Fruit fly (Drosophila melanogaster): ENCODE results near the gene CG16775.

The CG16775 gene

dm6 chr3L:17846169-17846981, 40.1 kb downstream of the CG16775 start, which contains the start of the genes MED19 and CG7430:
TSS of gene MED19 (minus strand) at chr3L:17846501.
TSS of gene CG7430 (plus strand) at chr3L:17846916.
- no peak for TF ChIP-seq psq (optimal IDR thresholded peaks at IDR 0.05)
- no peak for TF ChIP-seq h (optimal IDR thresholded peaks at IDR 0.05)
- TF ChIP-seq insv (optimal IDR thresholded peaks at IDR 0.05): no peak
- TF ChIP-seq ttk (optimal IDR thresholded peaks at IDR 0.05): no peak
- no peak for TF ChIP-seq Myc (optimal IDR thresholded peaks at IDR 0.05)
- no peak for TF ChIP-seq Sin3A (optimal IDR thresholded peaks at IDR 0.05)

DNA sequence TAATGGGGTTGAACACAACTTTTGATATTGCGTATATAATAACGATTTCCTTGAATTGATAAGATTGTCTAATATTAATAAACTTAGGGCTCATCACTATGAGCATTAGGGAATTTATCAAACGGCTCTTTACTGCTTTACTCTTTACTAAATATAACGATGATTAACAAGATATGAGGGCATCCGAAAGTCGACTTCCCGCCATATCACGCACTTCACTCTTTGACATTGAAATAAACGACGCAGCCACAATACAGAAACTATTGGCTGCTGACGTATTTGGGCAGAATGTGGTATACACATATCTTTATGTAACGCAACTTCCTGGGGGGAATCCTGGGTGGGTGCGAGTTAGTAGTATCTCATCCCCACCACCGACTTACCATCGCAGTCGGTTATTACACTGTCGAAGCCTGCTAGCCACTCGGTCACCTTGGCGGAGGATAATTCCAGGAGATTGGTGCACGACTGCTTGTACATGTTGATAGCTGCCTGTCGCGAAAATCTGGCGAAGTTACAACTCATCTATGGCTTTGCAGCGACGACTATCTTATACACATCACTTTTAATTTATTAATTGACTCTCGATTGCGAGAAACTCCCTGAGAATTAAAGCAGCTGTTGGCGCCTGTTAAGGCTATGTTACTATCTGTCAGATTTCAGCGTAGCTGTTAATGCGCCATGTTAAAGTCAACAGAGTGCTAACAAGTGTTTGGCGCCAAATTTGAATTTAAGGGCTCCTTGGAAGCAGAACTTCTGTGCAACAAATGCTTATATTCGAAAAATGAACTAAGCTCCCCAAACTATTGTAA, 43.3 kb downstream of the CG16775 start, which contains the start of gene CG5567:
TSS of gene CG5567 (minus strand) at position 653 of the 812 bp plus-strand sequence.
- no peak for TF ChIP-seq ttk (optimal IDR thresholded peaks at IDR 0.05)
- no peak for TF ChIP-seq insv (optimal IDR thresholded peaks at IDR 0.05)
- TF ChIP-seq Sin3A (optimal IDR thresholded peaks at IDR 0.05): no peak
- TF ChIP-seq h (optimal IDR thresholded peaks at IDR 0.05): no peak
- no peak for TF ChIP-seq Myc (optimal IDR thresholded peaks at IDR 0.05)
- no peak for TF ChIP-seq psq (optimal IDR thresholded peaks at IDR 0.05)

- TF ChIP-seq h (optimal IDR thresholded peaks at IDR 0.05) (no peak), Sin3A (optimal IDR thresholded peaks at IDR 0.05) (no peak), psq (optimal IDR thresholded peaks at IDR 0.05) (no peak), insv (optimal IDR thresholded peaks at IDR 0.05) (no peak), Myc (optimal IDR thresholded peaks at IDR 0.05) (no peak)
These were observed 45.3 kb downstream of the CG16775 start, which contains the start of gene CG5577 for dm6 chr3L:17841085-17841606. TSS of gene CG5577 (minus strand) at chr3L:17841427.
